Fruit fly (Drosophila melanogaster) whole organism, embryonic: ENCODE measurements around the gene Sirt4.

ENCODE experiments used
- Atf3 ChIP-seq: fragments of 200-800 bp; sonication (Bioruptor generic); optimal IDR thresholded peaks from 3 replicates; lab custom pipeline; 2016; ENCODE audit warnings: missing biosample characterization, missing genetic modification characterization
- C15 ChIP-seq: fragments of 200-800 bp; sonication (Bioruptor generic); IDR thresholded peaks from 3 replicates; pipeline ENCODE4 v1.3.6; 2022; ENCODE audit warnings: missing biosample characterization, missing genetic modification characterization
- CG10366 ChIP-seq: fragments of 200-800 bp; sonication (Bioruptor generic); IDR thresholded peaks from 2 replicates; pipeline ENCODE4 v1.3.6; 2022; ENCODE audit warnings: missing biosample characterization, missing genetic modification characterization
- CG10543 ChIP-seq: fragments of 200-800 bp; sonication (Bioruptor generic); optimal IDR thresholded peaks from 3 replicates; lab custom pipeline; 2017; ENCODE audit warnings: missing biosample characterization, mild to moderate bottlenecking, missing genetic modification characterization, moderate library complexity
- CG10979 ChIP-seq: fragments of 200-800 bp; sonication (Bioruptor generic); optimal IDR thresholded peaks from 2 replicates; lab custom pipeline; 2018; ENCODE audit warnings: missing biosample characterization, mild to moderate bottlenecking, missing genetic modification characterization, moderate library complexity
- CG11695 ChIP-seq: fragments of 200-800 bp; sonication (Bioruptor generic); IDR thresholded peaks from 3 replicates; pipeline ENCODE4 v1.3.6; 2022; ENCODE audit warnings: missing biosample characterization, missing genetic modification characterization
- CG12769 ChIP-seq: fragments of 200-800 bp; sonication (Bioruptor generic); optimal IDR thresholded peaks from 2 replicates; lab custom pipeline; 2019; ENCODE audit warnings: missing biosample characterization, mild to moderate bottlenecking, missing genetic modification characterization, moderate library complexity
- CG13775 ChIP-seq: fragments of 200-800 bp; sonication (Bioruptor generic); optimal IDR thresholded peaks from 3 replicates; lab custom pipeline; 2017; ENCODE audit warnings: missing biosample characterization, mild to moderate bottlenecking, missing genetic modification characterization
- CG13894 ChIP-seq: fragments of 200-800 bp; sonication (Bioruptor generic); optimal IDR thresholded peaks from 3 replicates; lab custom pipeline; 2018; ENCODE audit warnings: missing biosample characterization, mild to moderate bottlenecking, missing genetic modification characterization, moderate library complexity
- CG15601 ChIP-seq: fragments of 200-800 bp; sonication (Bioruptor generic); optimal IDR thresholded peaks from 3 replicates; lab custom pipeline; 2019; ENCODE audit warnings: missing biosample characterization, mild to moderate bottlenecking, missing genetic modification characterization, moderate library complexity
- CG16863 ChIP-seq: fragments of 200-800 bp; sonication (Bioruptor generic); optimal IDR thresholded peaks from 3 replicates; lab custom pipeline; 2016; ENCODE audit warnings: missing biosample characterization, missing genetic modification characterization
- CG18011 ChIP-seq: fragments of 200-800 bp; sonication (Bioruptor generic); optimal IDR thresholded peaks from 2 replicates; lab custom pipeline; 2017; ENCODE audit warnings: missing biosample characterization, missing genetic modification characterization, mild to moderate bottlenecking, moderate library complexity, missing genotype
- CG1832 ChIP-seq: fragments of 200-800 bp; sonication (Bioruptor generic); optimal IDR thresholded peaks from 2 replicates; lab custom pipeline; 2017; ENCODE audit warnings: missing biosample characterization, mild to moderate bottlenecking, missing genetic modification characterization, inconsistent platforms
- CG2889 ChIP-seq: fragments of 200-800 bp; sonication (Bioruptor generic); IDR thresholded peaks from 3 replicates; pipeline ENCODE4 v1.3.6; 2022; ENCODE audit warnings: missing biosample characterization, missing genetic modification characterization
- CG32767 ChIP-seq: fragments of 200-800 bp; sonication (Bioruptor generic); IDR thresholded peaks from 2 replicates; pipeline ENCODE4 v1.3.6; 2022; ENCODE audit warnings: missing biosample characterization, missing genetic modification characterization
- CG34376 ChIP-seq: fragments of 200-800 bp; sonication (Bioruptor generic); optimal IDR thresholded peaks from 2 replicates; lab custom pipeline; 2018; ENCODE audit warnings: missing biosample characterization, mild to moderate bottlenecking, missing genetic modification characterization
- CG4820 ChIP-seq: fragments of 200-800 bp; sonication (Bioruptor generic); optimal IDR thresholded peaks from 3 replicates; lab custom pipeline; 2016; ENCODE audit warnings: missing biosample characterization, missing genetic modification characterization
- CG6272 ChIP-seq: fragments of 200-800 bp; sonication (Bioruptor generic); IDR thresholded peaks from 2 replicates; pipeline ENCODE4 v1.3.6; 2022; ENCODE audit warnings: missing biosample characterization, missing genetic modification characterization
- CG8388 ChIP-seq: fragments of 200-800 bp; sonication (Bioruptor generic); optimal IDR thresholded peaks from 2 replicates; lab custom pipeline; 2019; ENCODE audit warnings: missing biosample characterization, mild to moderate bottlenecking, missing genetic modification characterization, moderate library complexity
- CTCF ChIP-seq: fragments of 200-800 bp; sonication (Bioruptor generic); optimal IDR thresholded peaks from 2 replicates; lab custom pipeline; 2017; ENCODE audit warnings: missing biosample characterization, mild to moderate bottlenecking, missing genetic modification characterization, moderate library complexity
- HLH3B ChIP-seq: fragments of 200-800 bp; sonication (Bioruptor generic); IDR thresholded peaks from 2 replicates; pipeline ENCODE4 v1.3.6; 2022; ENCODE audit warnings: missing biosample characterization, missing genetic modification characterization
- Hr39 ChIP-seq: fragments of >200 bp; optimal IDR thresholded peaks from 2 replicates; lab custom pipeline; 2017
- Hr51 ChIP-seq, 2 experiments: fragments of 200-800 bp; sonication (Bioruptor generic); optimal IDR thresholded peaks; 2 replicates in 1 of 2; 3 replicates in 1 of 2; lab custom pipeline; 2016 to 2018; ENCODE audit warnings: missing biosample characterization in 2 of 2, missing genetic modification characterization in 2 of 2, mild to moderate bottlenecking in 1 of 2, moderate library complexity in 1 of 2
- Hsf ChIP-seq: fragments of 200-800 bp; sonication (Bioruptor generic); optimal IDR thresholded peaks from 3 replicates; lab custom pipeline; 2016; ENCODE audit warnings: missing biosample characterization, missing genetic modification characterization
- Med ChIP-seq: fragments of 200-800 bp; sonication (Bioruptor generic); peaks from one replicate; lab custom pipeline; 2016; ENCODE audit warnings: missing biosample characterization, missing genetic modification characterization, mild to moderate bottlenecking, inconsistent platforms, moderate library complexity
- NC2α ChIP-seq: fragments of 200-800 bp; sonication (Bioruptor generic); optimal IDR thresholded peaks from 2 replicates; lab custom pipeline; 2016; ENCODE audit warnings: missing biosample characterization, missing genetic modification characterization
- Nf-YC ChIP-seq: fragments of 200-800 bp; optimal IDR thresholded peaks from 3 replicates; lab custom pipeline; 2019; ENCODE audit warnings: missing biosample characterization, mild to moderate bottlenecking, missing genetic modification characterization, moderate library complexity
- Rx ChIP-seq: fragments of 200-800 bp; sonication (Bioruptor generic); IDR thresholded peaks from 2 replicates; pipeline ENCODE4 v1.3.6; 2022; ENCODE audit warnings: missing biosample characterization, missing genetic modification characterization
- Trl ChIP-seq, 3 experiments: fragments of >200 bp in 2 of 3; fragments of 200-800 bp in 1 of 3; sonication (Bioruptor generic) in 1 of 3; optimal IDR thresholded peaks; 2 replicates in 1 of 3; 3 replicates in 2 of 3; lab custom pipeline; 2016 to 2017; ENCODE audit warnings: missing biosample characterization in 1 of 3, missing genetic modification characterization in 1 of 3
- abd-A ChIP-seq: fragments of 200-800 bp; sonication (Bioruptor generic); optimal IDR thresholded peaks from 3 replicates; lab custom pipeline; 2019; ENCODE audit warnings: missing biosample characterization, mild to moderate bottlenecking, missing genetic modification characterization, moderate library complexity
- chm ChIP-seq: fragments of 200-800 bp; sonication (Bioruptor generic); IDR thresholded peaks from 2 replicates; pipeline ENCODE4 v1.3.6; 2022; ENCODE audit warnings: missing biosample characterization, missing genetic modification characterization
- crol ChIP-seq: fragments of 200-800 bp; sonication (Bioruptor generic); IDR thresholded peaks from 2 replicates; pipeline ENCODE4 v1.3.6; 2022; ENCODE audit warnings: missing biosample characterization, missing genetic modification characterization
- da ChIP-seq: fragments of 200-800 bp; sonication (Bioruptor generic); optimal IDR thresholded peaks from 2 replicates; lab custom pipeline; 2016; ENCODE audit warnings: missing biosample characterization, missing genetic modification characterization
- dimm ChIP-seq: fragments of 200-800 bp; sonication (Bioruptor generic); IDR thresholded peaks from 2 replicates; pipeline ENCODE4 v1.3.6; 2022; ENCODE audit warnings: missing biosample characterization, missing genetic modification characterization
- ewg ChIP-seq: fragments of 200-800 bp; sonication (Bioruptor generic); optimal IDR thresholded peaks from 3 replicates; lab custom pipeline; 2017; ENCODE audit warnings: mild to moderate bottlenecking, missing biosample characterization, missing genetic modification reagents, missing genetic modification characterization
- gro ChIP-seq: fragments of 200-800 bp; sonication (Bioruptor generic); optimal IDR thresholded peaks from 2 replicates; lab custom pipeline; 2016; ENCODE audit warnings: missing biosample characterization, missing genetic modification characterization
- inv ChIP-seq: fragments of 200-800 bp; sonication (Bioruptor generic); IDR thresholded peaks from 2 replicates; pipeline ENCODE4 v1.3.6; 2022; ENCODE audit warnings: missing biosample characterization, missing genetic modification characterization; ENCODE audit not compliant: partially characterized antibody
- nerfin-1 ChIP-seq: fragments of 200-800 bp; sonication (Bioruptor generic); optimal IDR thresholded peaks from 3 replicates; lab custom pipeline; 2019; ENCODE audit warnings: missing biosample characterization, mild to moderate bottlenecking, missing genetic modification characterization, moderate library complexity
- nmo ChIP-seq: fragments of 200-800 bp; sonication (Bioruptor generic); optimal IDR thresholded peaks from 2 replicates; lab custom pipeline; 2018; ENCODE audit warnings: missing biosample characterization, mild to moderate bottlenecking, missing genetic modification characterization, moderate library complexity
- p53 ChIP-seq: fragments of 200-800 bp; sonication (Bioruptor generic); optimal IDR thresholded peaks from 2 replicates; lab custom pipeline; 2016; ENCODE audit warnings: missing biosample characterization, missing genetic modification characterization
- prd ChIP-seq, 3 experiments: fragments of >200 bp in 2 of 3; fragments of 200-800 bp in 1 of 3; sonication (Bioruptor generic) in 1 of 3; optimal IDR thresholded peaks in 2 of 3; IDR thresholded peaks in 1 of 3; 2 replicates in 2 of 3; 3 replicates in 1 of 3; pipeline versions ENCODE4 v1.3.6 to Lab custom; 2017 to 2022; ENCODE audit warnings: missing biosample characterization in 1 of 3, missing genetic modification characterization in 1 of 3
- rib ChIP-seq: fragments of 200-800 bp; sonication (Bioruptor generic); IDR thresholded peaks from 2 replicates; pipeline ENCODE4 v1.3.6; 2022; ENCODE audit warnings: missing biosample characterization, missing genetic modification characterization
- sd ChIP-seq: fragments of 200-800 bp; sonication (Bioruptor generic); optimal IDR thresholded peaks from 3 replicates; lab custom pipeline; 2018; ENCODE audit warnings: missing biosample characterization, mild to moderate bottlenecking, missing genetic modification characterization, moderate library complexity
- sens ChIP-seq: fragments of 200-800 bp; sonication (Bioruptor generic); peaks from one replicate; lab custom pipeline; 2016; ENCODE audit warnings: missing biosample characterization, missing genetic modification characterization
- sob ChIP-seq: fragments of 200-800 bp; sonication (Bioruptor generic); IDR thresholded peaks from 2 replicates; pipeline ENCODE4 v1.3.6; 2022; ENCODE audit warnings: missing biosample characterization, missing genetic modification characterization
- sqz ChIP-seq: fragments of 200-800 bp; sonication (Bioruptor generic); optimal IDR thresholded peaks from 3 replicates; lab custom pipeline; 2018; ENCODE audit warnings: missing biosample characterization, mild to moderate bottlenecking, missing genetic modification characterization
- ssp ChIP-seq: fragments of 200-800 bp; sonication (Bioruptor generic); IDR thresholded peaks from 2 replicates; pipeline ENCODE4 v1.3.6; 2022; ENCODE audit warnings: missing biosample characterization, missing genetic modification characterization
- zfh1 ChIP-seq: fragments of 200-800 bp; sonication (Bioruptor generic); IDR thresholded peaks from 3 replicates; pipeline ENCODE4 v1.3.6; 2022; ENCODE audit warnings: missing biosample characterization, missing genetic modification characterization

The Sirt4 gene

dm6 chrX:5661971-5662370 is 3.8 kb downstream of the Sirt4 start:
- peak; percentile 51 for TF ChIP-seq ewg
- TF ChIP-seq CG11695 (GFP tag; lab: Robert Waterston, UW): no peak
- TF ChIP-seq CG32767 (GFP tag; lab: Robert Waterston, UW): 0 out of 2 replicates have a peak, but pooled peaks have one; percentile 34
- TF ChIP-seq rib (GFP tag; lab: Robert Waterston, UW): no peak
- TF ChIP-seq CG15601 (tag; lab: Kevin White, UChicago): no peak
- no peak for TF ChIP-seq HLH3B (GFP tag; lab: Robert Waterston, UW)
- no peak for TF ChIP-seq CG16863 (GFP tag; lab: Kevin White, UChicago)
- TF ChIP-seq CG1832 (GFP tag; lab: Kevin White, UChicago): peak; percentile 34
- TF ChIP-seq nmo (GFP tag; lab: Kevin White, UChicago): peak; percentile 27
- TF ChIP-seq CTCF: peak; percentile 87
- TF ChIP-seq CG12769: no peak
- no peak for TF ChIP-seq CG10979
- TF ChIP-seq sob (GFP tag; lab: Robert Waterston, UW): no peak
- TF ChIP-seq Trl (optimal IDR thresholded peaks at IDR 0.05; lab: Kevin White, UChicago): peak; percentile 5 to 31
- TF ChIP-seq Trl (GFP tag; optimal IDR thresholded peaks at IDR 0.05; lab: Kevin White, UChicago): no peak
- no peak for TF ChIP-seq Rx
- no peak for TF ChIP-seq chm (GFP tag; lab: Robert Waterston, UW)
- TF ChIP-seq sens: peak; percentile 24
- peak; percentile 72 for TF ChIP-seq sd
- TF ChIP-seq Hr51 (GFP tag; optimal IDR thresholded peaks at IDR 0.05; lab: Kevin White, UChicago): peak in 1 of 2 experiments; percentile 50
- no peak for TF ChIP-seq Hsf (GFP tag; lab: Kevin White, UChicago)
- peak; percentile 99 for TF ChIP-seq nerfin-1 (tag; lab: Kevin White, UChicago)

- TF ChIP-seq CG8388: no peak
- no peak for TF ChIP-seq CG2889 (GFP tag; lab: Robert Waterston, UW)
- TF ChIP-seq CG13775 (GFP tag; lab: Kevin White, UChicago): no peak
- TF ChIP-seq CG13894 (tag; lab: Kevin White, UChicago): peak; percentile 24
- TF ChIP-seq Hr39: peak; percentile 74
- TF ChIP-seq Med: peak; percentile 34
- TF ChIP-seq Trl (optimal IDR thresholded peaks at IDR 0.05; lab: Kevin White, UChicago): peak in 1 of 2 experiments; percentile 4
- TF ChIP-seq Trl (GFP tag; optimal IDR thresholded peaks at IDR 0.05; lab: Kevin White, UChicago): no peak
- TF ChIP-seq ssp (GFP tag; lab: Robert Waterston, UW): no peak
- TF ChIP-seq abd-A: peak; percentile 10
- no peak for TF ChIP-seq CG34376 (GFP tag; lab: Kevin White, UChicago)
- no peak for TF ChIP-seq CG6272 (GFP tag; lab: Robert Waterston, UW)
- TF ChIP-seq crol (GFP tag; lab: Robert Waterston, UW): peak; percentile 66; the same call in 1 of the 2 replicates
- TF ChIP-seq gro (GFP tag; lab: Kevin White, UChicago): no peak
- no peak for TF ChIP-seq CG18011 (GFP tag; lab: Kevin White, UChicago)
- peak; percentile 39 for TF ChIP-seq CG1832 (GFP tag; lab: Kevin White, UChicago)
Measured at dm6 chrX:5649998-5650397, 15.7 kb downstream of the Sirt4 start.

dm6 chrX:5649387-5649786 is 16.4 kb downstream of the Sirt4 start:
- TF ChIP-seq Atf3: no peak
- no peak for TF ChIP-seq prd (optimal IDR thresholded peaks at IDR 0.05; lab: Kevin White, UChicago)
- no peak for TF ChIP-seq prd (GFP tag; IDR thresholded peaks at IDR 0.05; lab: Robert Waterston, UW)
- TF ChIP-seq inv (GFP tag; lab: Robert Waterston, UW): no peak
- no peak for TF ChIP-seq zfh1 (GFP tag; lab: Robert Waterston, UW)
- TF ChIP-seq CG32767 (GFP tag; lab: Robert Waterston, UW): 0 out of 2 replicates have a peak, but pooled peaks have one; percentile 8
- no peak for TF ChIP-seq da (GFP tag; lab: Kevin White, UChicago)
- no peak for TF ChIP-seq CG10366 (GFP tag; lab: Robert Waterston, UW)
- no peak for TF ChIP-seq dimm (GFP tag; lab: Robert Waterston, UW)
- no peak for TF ChIP-seq NC2α (GFP tag; lab: Kevin White, UChicago)
- TF ChIP-seq CG10543 (GFP tag; lab: Kevin White, UChicago): no peak
- no peak for TF ChIP-seq Nf-YC
- TF ChIP-seq p53: no peak
- no peak for TF ChIP-seq C15
- TF ChIP-seq CG4820 (GFP tag; lab: Kevin White, UChicago): no peak
- TF ChIP-seq sqz: no peak
- peak; percentile 60 for TF ChIP-seq ewg
